Worm (Caenorhabditis elegans) whole organism, L1 larva: ENCODE measurements around the gene srx-118.

Source experiments
- C16A3.4 ChIP-seq: fragments of 150-350 bp; optimal IDR thresholded peaks from 2 replicates; lab custom pipeline; 2014; ENCODE audit warnings: missing biosample characterization, missing genetic modification characterization
- F16B12.6 ChIP-seq: fragments of 150-350 bp; optimal IDR thresholded peaks from 2 replicates; lab custom pipeline; 2014; ENCODE audit warnings: missing biosample characterization, missing genetic modification characterization
- aha-1 ChIP-seq: fragments of 150-350 bp; optimal IDR thresholded peaks from 2 replicates; lab custom pipeline; 2014; ENCODE audit warnings: missing biosample characterization, missing genetic modification characterization
- ama-1 ChIP-seq: fragments of 150-350 bp; optimal IDR thresholded peaks from 2 replicates; lab custom pipeline; 2014
- ceh-63 ChIP-seq: fragments of 200-800 bp; sonication (Bioruptor generic); optimal IDR thresholded peaks from 2 replicates; lab custom pipeline; 2018; ENCODE audit warnings: mild to moderate bottlenecking, missing genetic modification characterization, missing compliant biosample characterization
- ceh-8 ChIP-seq: fragments of 200-800 bp; sonication (Bioruptor generic); optimal IDR thresholded peaks from 2 replicates; lab custom pipeline; 2018; ENCODE audit warnings: mild to moderate bottlenecking, missing genetic modification characterization, moderate library complexity, missing compliant biosample characterization
- ceh-82 ChIP-seq, 3 experiments: fragments of 150-350 bp in 1 of 3; sonication (generic microtip) in 2 of 3; optimal IDR thresholded peaks; 2 replicates each; lab custom pipeline; 2014 to 2017; ENCODE audit warnings: missing biosample characterization in 3 of 3, missing genetic modification characterization in 3 of 3
- ceh-88 ChIP-seq: fragments of 200-800 bp; sonication (Bioruptor generic); IDR thresholded peaks from 2 replicates; pipeline ENCODE4 v1.3.6; 2022; ENCODE audit warnings: missing genetic modification characterization, missing compliant biosample characterization
- ceh-90 ChIP-seq: sonication (generic microtip); optimal IDR thresholded peaks from 2 replicates; lab custom pipeline; 2016; ENCODE audit warnings: missing genetic modification characterization, missing compliant biosample characterization
- ces-1 ChIP-seq: fragments of 150-350 bp; optimal IDR thresholded peaks from 2 replicates; lab custom pipeline; 2014; ENCODE audit warnings: missing biosample characterization, missing genetic modification reagents, missing genetic modification characterization
- dpl-1 ChIP-seq, 3 experiments: fragments of 150-350 bp in 2 of 3; sonication (generic microtip) in 1 of 3; optimal IDR thresholded peaks; 2 replicates each; lab custom pipeline; 2014 to 2017; ENCODE audit warnings: missing biosample characterization in 3 of 3, missing genetic modification characterization in 3 of 3, missing genetic modification reagents in 3 of 3
- dsc-1 ChIP-seq: sonication (generic microtip); optimal IDR thresholded peaks from 2 replicates; lab custom pipeline; 2016; ENCODE audit warnings: mild to moderate bottlenecking, missing genetic modification characterization, missing compliant biosample characterization
- egl-13 ChIP-seq: sonication (generic microtip); optimal IDR thresholded peaks from 2 replicates; lab custom pipeline; 2016; ENCODE audit warnings: missing genotype, missing genetic modification reagents, missing genetic modification characterization, missing compliant biosample characterization
- elt-2 ChIP-seq: sonication (generic microtip); optimal IDR thresholded peaks from 2 replicates; lab custom pipeline; 2016; ENCODE audit warnings: missing genetic modification characterization, mild to moderate bottlenecking, inconsistent platforms, missing compliant biosample characterization, missing genetic modification reagents
- elt-3 ChIP-seq, 6 experiments: fragments of 150-350 bp in 1 of 6; sonication (generic microtip); optimal IDR thresholded peaks; 2 replicates each; lab custom pipeline; 2017 to 2018; ENCODE audit warnings: missing biosample characterization in 6 of 6, missing genetic modification characterization in 6 of 6, inconsistent platforms in 1 of 6
- fos-1 ChIP-seq: fragments of 150-350 bp; optimal IDR thresholded peaks from 2 replicates; lab custom pipeline; 2014; ENCODE audit warnings: missing biosample characterization, missing genetic modification characterization
- grh-1 ChIP-seq: fragments of 200-800 bp; sonication (Bioruptor generic); IDR thresholded peaks from 2 replicates; pipeline ENCODE4 v1.3.6; 2022; ENCODE audit warnings: missing genetic modification reagents, missing genetic modification characterization, missing compliant biosample characterization
- hpl-2 ChIP-seq: fragments of 150-350 bp; optimal IDR thresholded peaks from 2 replicates; lab custom pipeline; 2014; ENCODE audit warnings: missing biosample characterization, missing genetic modification reagents, missing genetic modification characterization
- jun-1 ChIP-seq: fragments of 150-350 bp; optimal IDR thresholded peaks from 2 replicates; lab custom pipeline; 2014; ENCODE audit warnings: missing biosample characterization, missing genetic modification reagents, missing genetic modification characterization
- lin-14 ChIP-seq: fragments of 200-800 bp; sonication (Bioruptor generic); optimal IDR thresholded peaks from 2 replicates; lab custom pipeline; 2018; ENCODE audit warnings: mild to moderate bottlenecking, missing genetic modification characterization, moderate library complexity, missing compliant biosample characterization
- lin-35 ChIP-seq, 2 experiments: fragments of 150-350 bp; optimal IDR thresholded peaks; 2 replicates each; lab custom pipeline; 2014; ENCODE audit warnings: missing biosample characterization in 2 of 2, missing genetic modification characterization in 2 of 2, missing genetic modification reagents in 2 of 2
- mep-1 ChIP-seq: fragments of 150-350 bp; optimal IDR thresholded peaks from 2 replicates; lab custom pipeline; 2014; ENCODE audit warnings: missing biosample characterization, missing genetic modification characterization
- nhr-237 ChIP-seq: fragments of 150-350 bp; optimal IDR thresholded peaks from 2 replicates; lab custom pipeline; 2014; ENCODE audit warnings: missing biosample characterization, missing genetic modification characterization
- nhr-28 ChIP-seq: fragments of 150-350 bp; optimal IDR thresholded peaks from 2 replicates; lab custom pipeline; 2014; ENCODE audit warnings: missing biosample characterization, missing genetic modification characterization
- nhr-71 ChIP-seq: sonication (generic microtip); optimal IDR thresholded peaks from 2 replicates; lab custom pipeline; 2016; ENCODE audit warnings: mild to moderate bottlenecking, missing genetic modification characterization, moderate library complexity, missing compliant biosample characterization
- nhr-77 ChIP-seq: fragments of 150-350 bp; optimal IDR thresholded peaks from 2 replicates; lab custom pipeline; 2014; ENCODE audit warnings: missing biosample characterization, missing genetic modification characterization
- nhr-90 ChIP-seq: sonication (generic microtip); optimal IDR thresholded peaks from 2 replicates; lab custom pipeline; 2016; ENCODE audit warnings: mild to moderate bottlenecking, missing genetic modification characterization, missing compliant biosample characterization; ENCODE audit not compliant: poor library complexity
- pax-3 ChIP-seq: fragments of 200-800 bp; sonication (Bioruptor generic); optimal IDR thresholded peaks from 2 replicates; lab custom pipeline; 2018; ENCODE audit warnings: mild to moderate bottlenecking, missing genetic modification characterization, moderate library complexity, missing compliant biosample characterization
- snpc-4 ChIP-seq: fragments of 150-350 bp; optimal IDR thresholded peaks from 2 replicates; lab custom pipeline; 2014; ENCODE audit warnings: missing biosample characterization, missing genetic modification characterization
- tbx-2 ChIP-seq: sonication (generic microtip); optimal IDR thresholded peaks from 2 replicates; lab custom pipeline; 2016; ENCODE audit warnings: missing genetic modification characterization, missing compliant biosample characterization
- unc-130 ChIP-seq: fragments of 150-350 bp; optimal IDR thresholded peaks from 2 replicates; lab custom pipeline; 2017; ENCODE audit warnings: missing biosample characterization, missing genetic modification characterization, inconsistent platforms
- unc-30 ChIP-seq: sonication (generic microtip); optimal IDR thresholded peaks from 2 replicates; lab custom pipeline; 2017; ENCODE audit warnings: missing biosample characterization, missing genetic modification characterization
- unc-62 ChIP-seq: fragments of 150-350 bp; optimal IDR thresholded peaks from 2 replicates; lab custom pipeline; 2014; ENCODE audit warnings: missing biosample characterization, missing genetic modification reagents, missing genetic modification characterization
- unc-86 ChIP-seq: sonication (generic microtip); optimal IDR thresholded peaks from 2 replicates; lab custom pipeline; 2016; ENCODE audit warnings: missing genetic modification characterization, missing compliant biosample characterization
- ztf-4 ChIP-seq: fragments of 150-350 bp; optimal IDR thresholded peaks from 2 replicates; lab custom pipeline; 2014; ENCODE audit warnings: missing biosample characterization, missing genetic modification characterization

Gene srx-118

ce11 chrII:12542594-12542997, 17.0 kb downstream of the srx-118 start:
- TF ChIP-seq elt-2 (tag; lab: Kevin White, UChicago) (peak; percentile 56), lin-35 (GFP tag; optimal IDR thresholded peaks at IDR 0.05; lab: Kevin White, UChicago) (no peak)

ce11 chrII:12544533-12544932, 18.9 kb downstream of the srx-118 start, which contains the start of gene F49C5.9:
Gene F49C5.9, minus strand, starts transcription at chrII:12544633.
- TF ChIP-seq tbx-2 (tag; lab: Kevin White, UChicago) = no peak
- no peak for TF ChIP-seq hpl-2 (GFP tag; lab: Kevin White, UChicago)
- TF ChIP-seq nhr-237 = no peak
- no peak for TF ChIP-seq unc-130 (tag; lab: Kevin White, UChicago)
- TF ChIP-seq ceh-82 (tag; optimal IDR thresholded peaks at IDR 0.05; lab: Kevin White, UChicago) = no peak
- TF ChIP-seq grh-1 (GFP tag; lab: Robert Waterston, UW) = no peak
- no peak for TF ChIP-seq fos-1 (tag; lab: Kevin White, UChicago)
- no peak for TF ChIP-seq snpc-4 (tag; lab: Kevin White, UChicago)
- no peak for TF ChIP-seq nhr-71 (tag; lab: Kevin White, UChicago)
- no peak for TF ChIP-seq elt-3 (tag; optimal IDR thresholded peaks at IDR 0.05; lab: Kevin White, UChicago)
- no peak for TF ChIP-seq aha-1 (tag; lab: Kevin White, UChicago)

- TF ChIP-seq ztf-4 (no peak), F16B12.6 (tag; lab: Kevin White, UChicago) (no peak), unc-130 (tag; lab: Kevin White, UChicago) (no peak), jun-1 (tag; lab: Kevin White, UChicago) (no peak), aha-1 (tag; lab: Kevin White, UChicago) (no peak), unc-86 (tag; lab: Kevin White, UChicago) (no peak), unc-62 (GFP tag; lab: Kevin White, UChicago) (no peak), hpl-2 (GFP tag; lab: Kevin White, UChicago) (no peak), pax-3 (tag; lab: Kevin White, UChicago) (no peak), dsc-1 (tag; lab: Kevin White, UChicago) (no peak), unc-30 (no peak), ceh-88 (GFP tag; lab: Robert Waterston, UW) (no peak), ceh-63 (no peak), dpl-1 (GFP tag; optimal IDR thresholded peaks at IDR 0.05; lab: Kevin White, UChicago) (no peak), lin-14 (GFP tag; lab: Kevin White, UChicago) (no peak), elt-2 (tag; lab: Kevin White, UChicago) (no peak), ceh-8 (GFP tag; lab: Kevin White, UChicago) (no peak), nhr-237 (no peak), tbx-2 (tag; lab: Kevin White, UChicago) (no peak), egl-13 (tag; lab: Kevin White, UChicago) (no peak)
Measured at ce11 chrII:12546413-12546812, 20.8 kb downstream of the srx-118 start, which contains the start of the genes F49C5.5 and F49C5.10. Gene F49C5.5, minus strand, starts transcription at chrII:12546513. Gene F49C5.10, plus strand, starts transcription at chrII:12546756.

- TF ChIP-seq C16A3.4 (tag; lab: Kevin White, UChicago) (no peak), ceh-90 (no peak), ceh-88 (GFP tag; lab: Robert Waterston, UW) (no peak), ces-1 (GFP tag; lab: Kevin White, UChicago) (no peak), ama-1 (lab: Kevin White, UChicago) (no peak), nhr-77 (tag; lab: Kevin White, UChicago) (no peak), nhr-28 (tag; lab: Kevin White, UChicago) (no peak), mep-1 (tag; lab: Kevin White, UChicago) (no peak), tbx-2 (tag; lab: Kevin White, UChicago) (no peak), fos-1 (tag; lab: Kevin White, UChicago) (no peak), nhr-90 (no peak)
Measured at ce11 chrII:12547547-12547946, 21.9 kb downstream of the srx-118 start, which contains the start of gene F49C5.16. Gene F49C5.16, plus strand, starts transcription at chrII:12547847.
